Fruit fly (Drosophila melanogaster) Kc167 (cell line): ENCODE measurements around the gene Ddx1.

ENCODE experiments used
- Myc ChIP-seq: fragments of >200 bp; optimal IDR thresholded peaks from 2 replicates; lab custom pipeline; 2017; ENCODE audit warnings: missing external identifiers
- Sin3A ChIP-seq: fragments of >200 bp; optimal IDR thresholded peaks from 2 replicates; lab custom pipeline; 2018; ENCODE audit warnings: missing external identifiers
- h ChIP-seq: fragments of >200 bp; optimal IDR thresholded peaks from 3 replicates; lab custom pipeline; 2018; ENCODE audit warnings: missing external identifiers
- insv ChIP-seq: fragments of >200 bp; optimal IDR thresholded peaks from 3 replicates; lab custom pipeline; 2018; ENCODE audit warnings: missing external identifiers
- psq ChIP-seq: fragments of >200 bp; optimal IDR thresholded peaks from 2 replicates; lab custom pipeline; 2017; ENCODE audit warnings: missing external identifiers
- ttk ChIP-seq: sonication (Bioruptor generic); optimal IDR thresholded peaks from 2 replicates; lab custom pipeline; 2017; ENCODE audit warnings: missing external identifiers

The Ddx1 gene

dm6 chr3L:22287994-22288766 lies 25.0 kb downstream of the Ddx1 start, which contains the start of the genes Hem and IleRS:
TSS of gene Hem (minus strand) at chr3L:22288195.
TSS of gene IleRS (plus strand) at chr3L:22288665.
- TF ChIP-seq h (lab: Kevin White, UChicago) (no peak), ttk (no peak), Myc (no peak), psq (lab: Kevin White, UChicago) (no peak), Sin3A (lab: Kevin White, UChicago) (no peak), insv (no peak)
